Worm (Caenorhabditis elegans): ENCODE data around the gene Y55B1BL.1.

ce11 chrIII:429038-429437, 26.9 kb downstream of the Y55B1BL.1 start, which contains the start of gene cec-8:
- TF ChIP-seq flt-1 (GFP tag; IDR thresholded peaks at IDR 0.05), result no peak
- TF ChIP-seq ref-1 (GFP tag; conservative IDR thresholded peaks at IDR 0.05), result no peak
- no peak for TF ChIP-seq ztf-29 (GFP tag; IDR thresholded peaks at IDR 0.05)
- TF ChIP-seq klf-2 (GFP tag; conservative IDR thresholded peaks at IDR 0.05), result no peak
- no peak for TF ChIP-seq ztf-23 (GFP tag; IDR thresholded peaks at IDR 0.05)
- TF ChIP-seq cog-1 (tag; optimal IDR thresholded peaks at IDR 0.05), result no peak
- TF ChIP-seq tab-1 (GFP tag; IDR thresholded peaks at IDR 0.05), result no peak
- no peak for TF ChIP-seq T22C8.4 (GFP tag; IDR thresholded peaks at IDR 0.05)
- TF ChIP-seq med-1 (GFP tag; optimal IDR thresholded peaks at IDR 0.05; ENCODE audit: insufficient read depth), result no peak
